Worm (Caenorhabditis elegans) whole organism, L3 larva: ENCODE measurements around the gene unc-76.

ENCODE experiments used
- R02D3.7 ChIP-seq: fragments of 150-350 bp; optimal IDR thresholded peaks from 2 replicates; lab custom pipeline; 2014; ENCODE audit warnings: missing biosample characterization, missing genetic modification characterization
- aly-2 ChIP-seq: fragments of 150-350 bp; optimal IDR thresholded peaks from 2 replicates; lab custom pipeline; 2014; ENCODE audit warnings: missing biosample characterization, missing genetic modification characterization
- ama-1 ChIP-seq: fragments of 150-350 bp; optimal IDR thresholded peaks from 2 replicates; lab custom pipeline; 2018
- ceh-16 ChIP-seq: sonication (generic microtip); optimal IDR thresholded peaks from 2 replicates; lab custom pipeline; 2017; ENCODE audit warnings: missing biosample characterization, missing genetic modification characterization
- ceh-9 ChIP-seq: sonication (generic microtip); optimal IDR thresholded peaks from 2 replicates; lab custom pipeline; 2018; ENCODE audit warnings: missing biosample characterization, missing genetic modification characterization
- daf-12 ChIP-seq: fragments of 150-350 bp; optimal IDR thresholded peaks from 2 replicates; lab custom pipeline; 2014; ENCODE audit warnings: missing biosample characterization, missing genetic modification reagents, missing genetic modification characterization
- egl-27 ChIP-seq: sonication (generic microtip); optimal IDR thresholded peaks from 4 replicates; lab custom pipeline; 2017; ENCODE audit warnings: missing biosample characterization, missing genetic modification reagents, missing genetic modification characterization
- egl-5 ChIP-seq: fragments of 150-350 bp; optimal IDR thresholded peaks from 2 replicates; lab custom pipeline; 2017; ENCODE audit warnings: missing biosample characterization, missing genetic modification reagents, missing genetic modification characterization, inconsistent platforms
- elt-2 ChIP-seq: sonication (generic microtip); optimal IDR thresholded peaks from 2 replicates; lab custom pipeline; 2016; ENCODE audit warnings: missing genetic modification reagents, mild to moderate bottlenecking, missing genetic modification characterization, missing compliant biosample characterization
- elt-3 ChIP-seq, 3 experiments: fragments of 150-350 bp in 1 of 3; sonication (generic microtip) in 2 of 3; optimal IDR thresholded peaks; 2 replicates in 2 of 3; 4 replicates in 1 of 3; lab custom pipeline; 2014 to 2017; ENCODE audit warnings: missing biosample characterization in 3 of 3, missing genetic modification characterization in 3 of 3
- eor-1 ChIP-seq, 2 experiments: fragments of 150-350 bp; optimal IDR thresholded peaks; 2 replicates each; lab custom pipeline; 2014 to 2018; ENCODE audit warnings: missing biosample characterization in 2 of 2, missing genetic modification characterization in 2 of 2
- fkh-10 ChIP-seq: sonication (generic microtip); optimal IDR thresholded peaks from 2 replicates; lab custom pipeline; 2017; ENCODE audit warnings: missing biosample characterization, missing genetic modification reagents, missing genetic modification characterization
- fkh-2 ChIP-seq: fragments of 150-350 bp; optimal IDR thresholded peaks from 2 replicates; lab custom pipeline; 2014; ENCODE audit warnings: missing biosample characterization, missing genetic modification reagents, missing genetic modification characterization
- fos-1 ChIP-seq: fragments of 150-350 bp; optimal IDR thresholded peaks from 2 replicates; lab custom pipeline; 2014; ENCODE audit warnings: missing biosample characterization, missing genetic modification characterization
- hmg-11 ChIP-seq: sonication (generic microtip); optimal IDR thresholded peaks from 2 replicates; lab custom pipeline; 2016; ENCODE audit warnings: missing genetic modification characterization, missing compliant biosample characterization
- jun-1 ChIP-seq: fragments of 150-350 bp; optimal IDR thresholded peaks from 2 replicates; lab custom pipeline; 2014; ENCODE audit warnings: missing biosample characterization, missing genetic modification reagents, missing genetic modification characterization
- lin-15B ChIP-seq: fragments of 150-350 bp; optimal IDR thresholded peaks from 2 replicates; lab custom pipeline; 2014; ENCODE audit warnings: missing biosample characterization, missing genetic modification characterization
- lin-39 ChIP-seq: fragments of 150-350 bp; optimal IDR thresholded peaks from 2 replicates; lab custom pipeline; 2018; ENCODE audit warnings: missing biosample characterization, missing genetic modification reagents, missing genetic modification characterization
- lsy-12 ChIP-seq: sonication (generic microtip); optimal IDR thresholded peaks from 2 replicates; lab custom pipeline; 2016; ENCODE audit warnings: mild to moderate bottlenecking, missing genetic modification characterization, missing compliant biosample characterization
- mdl-1 ChIP-seq: fragments of 150-350 bp; optimal IDR thresholded peaks from 2 replicates; lab custom pipeline; 2014; ENCODE audit warnings: missing biosample characterization, missing genetic modification characterization
- nfya-1 ChIP-seq: sonication (generic microtip); optimal IDR thresholded peaks from 2 replicates; lab custom pipeline; 2017; ENCODE audit warnings: missing genetic modification characterization, mild to moderate bottlenecking, missing compliant biosample characterization, antibody characterized with exemption, moderate library complexity; ENCODE audit not compliant: insufficient read depth
- nhr-11 ChIP-seq: fragments of 150-350 bp; optimal IDR thresholded peaks from 2 replicates; lab custom pipeline; 2014; ENCODE audit warnings: missing biosample characterization, missing genetic modification characterization
- nhr-12 ChIP-seq: fragments of 150-350 bp; optimal IDR thresholded peaks from 2 replicates; lab custom pipeline; 2014; ENCODE audit warnings: missing biosample characterization, missing genetic modification characterization
- nhr-23 ChIP-seq: fragments of 150-350 bp; optimal IDR thresholded peaks from 2 replicates; lab custom pipeline; 2014; ENCODE audit warnings: missing biosample characterization, missing genetic modification reagents, missing genetic modification characterization
- nhr-237 ChIP-seq: fragments of 150-350 bp; optimal IDR thresholded peaks from 2 replicates; lab custom pipeline; 2014; ENCODE audit warnings: missing biosample characterization, missing genetic modification characterization
- nhr-25 ChIP-seq: sonication (generic microtip); optimal IDR thresholded peaks from 2 replicates; lab custom pipeline; 2017; ENCODE audit warnings: missing biosample characterization, missing genetic modification characterization
- nhr-28 ChIP-seq: fragments of 150-350 bp; optimal IDR thresholded peaks from 2 replicates; lab custom pipeline; 2014; ENCODE audit warnings: missing biosample characterization, missing genetic modification characterization
- nhr-43 ChIP-seq: sonication (generic microtip); optimal IDR thresholded peaks from 2 replicates; lab custom pipeline; 2016; ENCODE audit warnings: mild to moderate bottlenecking, missing genetic modification characterization, missing compliant biosample characterization; ENCODE audit not compliant: poor library complexity, severe bottlenecking
- nhr-67 ChIP-seq: fragments of 150-350 bp; optimal IDR thresholded peaks from 2 replicates; lab custom pipeline; 2014; ENCODE audit warnings: missing biosample characterization, missing genetic modification characterization
- nhr-76 ChIP-seq: fragments of 150-350 bp; sonication (generic microtip); optimal IDR thresholded peaks from 5 replicates; lab custom pipeline; 2014; ENCODE audit warnings: missing biosample characterization, missing genetic modification characterization
- nhr-77 ChIP-seq: fragments of 150-350 bp; optimal IDR thresholded peaks from 2 replicates; lab custom pipeline; 2014; ENCODE audit warnings: missing biosample characterization, missing genetic modification characterization
- pha-4 ChIP-seq: fragments of 150-350 bp; optimal IDR thresholded peaks from 2 replicates; lab custom pipeline; 2014; ENCODE audit warnings: missing biosample characterization, missing genetic modification reagents, missing genetic modification characterization
- pqm-1 ChIP-seq: fragments of 150-350 bp; optimal IDR thresholded peaks from 2 replicates; lab custom pipeline; 2017; ENCODE audit warnings: missing biosample characterization, missing genetic modification characterization, inconsistent platforms
- sea-2 ChIP-seq: fragments of 150-350 bp; sonication (generic microtip); optimal IDR thresholded peaks from 4 replicates; lab custom pipeline; 2014; ENCODE audit warnings: missing biosample characterization, missing genetic modification reagents, missing genetic modification characterization
- snpc-4 ChIP-seq: fragments of 150-350 bp; optimal IDR thresholded peaks from 2 replicates; lab custom pipeline; 2014; ENCODE audit warnings: missing biosample characterization, missing genetic modification characterization
- unc-39 ChIP-seq: sonication (generic microtip); optimal IDR thresholded peaks from 4 replicates; lab custom pipeline; 2017; ENCODE audit warnings: missing biosample characterization, missing genetic modification characterization
- unc-62 ChIP-seq: fragments of 150-350 bp; sonication (generic microtip); optimal IDR thresholded peaks from 4 replicates; lab custom pipeline; 2014; ENCODE audit warnings: missing biosample characterization, missing genetic modification reagents, missing genetic modification characterization
- zag-1 ChIP-seq: fragments of 150-350 bp; optimal IDR thresholded peaks from 2 replicates; lab custom pipeline; 2014; ENCODE audit warnings: missing biosample characterization, missing genetic modification characterization
- ztf-11 ChIP-seq: fragments of 150-350 bp; optimal IDR thresholded peaks from 2 replicates; lab custom pipeline; 2014; ENCODE audit warnings: missing biosample characterization, missing genetic modification characterization

Gene unc-76

ce11 chrV:15067165-15067564 lies 4.4 kb upstream of the unc-76 start, which contains the start of gene C25D7.10:
Gene C25D7.10, plus strand, starts transcription at chrV:15067465.
- TF ChIP-seq sea-2: no peak
- TF ChIP-seq ama-1 (lab: Kevin White, UChicago): no peak
- no peak for TF ChIP-seq lsy-12 (tag; lab: Kevin White, UChicago)
- no peak for TF ChIP-seq pqm-1
- no peak for TF ChIP-seq R02D3.7

DNA sequence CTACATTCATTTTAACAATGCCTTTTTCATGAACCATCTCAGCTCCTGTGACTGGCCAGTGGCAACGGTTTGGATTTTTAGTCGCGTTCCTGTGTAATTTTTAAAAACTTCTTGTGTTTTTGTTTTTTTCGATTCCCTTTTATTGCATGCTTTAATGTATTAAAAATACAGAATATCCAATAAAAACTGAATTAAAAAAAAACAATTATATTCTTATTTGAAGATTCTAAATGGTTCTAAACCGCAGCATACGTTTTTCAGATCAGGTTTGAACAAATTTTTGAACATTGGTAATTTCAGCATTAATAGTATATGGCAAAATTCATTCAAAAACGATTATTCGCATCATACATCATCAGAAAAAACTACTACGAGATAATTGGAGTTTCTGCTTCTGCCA lies 3.2 kb upstream of the unc-76 start, which contains the start of gene dnj-3:
Gene dnj-3 (plus strand): TSS at position 301 of the 400 bp plus-strand sequence.
- no peak for TF ChIP-seq nhr-11
- TF ChIP-seq snpc-4: no peak
- no peak for TF ChIP-seq elt-2 (tag; lab: Kevin White, UChicago)
- TF ChIP-seq nhr-77 (tag; lab: Kevin White, UChicago): no peak
- no peak for TF ChIP-seq egl-5
- no peak for TF ChIP-seq nhr-237 (tag; lab: Kevin White, UChicago)
- no peak for TF ChIP-seq nhr-67 (tag; lab: Kevin White, UChicago)
- no peak for TF ChIP-seq daf-12

ce11 chrV:15069435-15069985 lies 2.0 kb upstream of the unc-76 start:
- TF ChIP-seq sea-2 (no peak), fkh-10 (peak; percentile 52)

- TF ChIP-seq egl-27 (tag; lab: Kevin White, UChicago) (no peak), nfya-1 (peak; percentile 6), egl-5 (peak; percentile 78), fkh-2 (tag; lab: Kevin White, UChicago) (no peak), ztf-11 (tag; lab: Kevin White, UChicago) (no peak), ceh-9 (tag; lab: Kevin White, UChicago) (no peak), fos-1 (tag; lab: Kevin White, UChicago) (no peak), ama-1 (lab: Kevin White, UChicago) (no peak)
Observed at ce11 chrV:15072738-15073137, 1.2 kb downstream of the unc-76 start.

DNA sequence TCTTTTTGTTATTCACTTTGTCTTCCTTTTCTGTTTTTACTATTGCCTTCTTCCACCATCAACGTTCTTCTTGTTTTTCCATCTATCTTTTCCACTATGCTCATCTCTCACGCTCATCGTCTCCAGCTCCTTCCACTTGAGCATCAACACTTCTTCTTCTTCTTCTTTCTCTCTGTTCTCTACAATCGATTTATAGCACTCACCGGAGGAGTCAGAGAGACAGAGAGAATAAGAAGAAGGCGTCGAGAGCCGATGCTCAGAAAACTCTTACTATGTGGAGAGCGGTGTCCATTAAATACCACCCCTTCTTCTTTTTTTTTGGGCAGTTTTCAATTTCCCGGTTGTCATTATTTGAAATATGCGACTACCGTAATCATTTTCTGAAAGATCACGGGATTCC lies 3.3 kb downstream of the unc-76 start:
- TF ChIP-seq unc-62 (no peak), zag-1 (tag; lab: Kevin White, UChicago) (no peak), egl-5 (peak; percentile 19), elt-3 (tag; optimal IDR thresholded peaks at IDR 0.05; lab: Kevin White, UChicago) (no peak), hmg-11 (no peak), fkh-10 (peak; percentile 26), nfya-1 (peak; percentile 51), lin-39 (tag; lab: Kevin White, UChicago) (peak; percentile 78), lin-15B (tag; lab: Kevin White, UChicago) (peak; percentile 30), nhr-28 (tag; lab: Kevin White, UChicago) (no peak), nhr-25 (tag; lab: Kevin White, UChicago) (no peak)

- TF ChIP-seq nhr-76 (no peak), fos-1 (tag; lab: Kevin White, UChicago) (no peak), lin-15B (tag; lab: Kevin White, UChicago) (no peak), nhr-25 (tag; lab: Kevin White, UChicago) (no peak), ztf-11 (tag; lab: Kevin White, UChicago) (no peak), nhr-67 (tag; lab: Kevin White, UChicago) (no peak), sea-2 (no peak), hmg-11 (no peak), elt-2 (tag; lab: Kevin White, UChicago) (no peak), ceh-9 (tag; lab: Kevin White, UChicago) (no peak), fkh-10 (no peak), jun-1 (tag; lab: Kevin White, UChicago) (no peak)
Observed at ce11 chrV:15078560-15078959, 7.0 kb downstream of the unc-76 start.

- peak; percentile 62 for TF ChIP-seq snpc-4
- TF ChIP-seq nhr-77 (tag; lab: Kevin White, UChicago): no peak
- TF ChIP-seq ceh-16: no peak
- TF ChIP-seq aly-2: no peak
- no peak for TF ChIP-seq nhr-12
- TF ChIP-seq nhr-11: no peak
- peak in 1 of 2 experiments; percentile 67 for TF ChIP-seq eor-1 (tag; optimal IDR thresholded peaks at IDR 0.05; lab: Kevin White, UChicago)
- no peak for TF ChIP-seq unc-62
- TF ChIP-seq lsy-12 (tag; lab: Kevin White, UChicago): no peak
- TF ChIP-seq nhr-76: no peak
- TF ChIP-seq nhr-43 (tag; lab: Kevin White, UChicago): peak; percentile 91
- TF ChIP-seq pqm-1: no peak
- peak; percentile 43 for TF ChIP-seq nhr-23 (tag; lab: Kevin White, UChicago)
- TF ChIP-seq egl-5: no peak
- peak; percentile 16 for TF ChIP-seq lin-39 (tag; lab: Kevin White, UChicago)
- TF ChIP-seq R02D3.7: peak; percentile 9
- TF ChIP-seq unc-39: no peak
- TF ChIP-seq daf-12: no peak
- no peak for TF ChIP-seq mdl-1 (tag; lab: Kevin White, UChicago)
- TF ChIP-seq ama-1 (lab: Kevin White, UChicago): no peak
- no peak for TF ChIP-seq fos-1 (tag; lab: Kevin White, UChicago)
- peak; percentile 8 for TF ChIP-seq nhr-25 (tag; lab: Kevin White, UChicago)
- TF ChIP-seq pha-4 (tag; lab: Kevin White, UChicago): peak; percentile 66
Observed at ce11 chrV:15082291-15082690, 10.7 kb downstream of the unc-76 start, which contains the start of the genes C01G10.10 and C01G10.9. Gene C01G10.10, minus strand, starts transcription at chrV:15082441. Gene C01G10.9, plus strand, starts transcription at chrV:15082530.
